Fruit fly (Drosophila melanogaster) whole organism, wandering third instar larva: ENCODE measurements around the gene Ykt6.

Experiments
- GATAd ChIP-seq: sonication (Bioruptor generic); optimal IDR thresholded peaks from 2 replicates; lab custom pipeline; 2016; ENCODE audit warnings: missing biosample characterization, missing genetic modification characterization
- Hnf4 ChIP-seq: fragments of 200-800 bp; sonication (Bioruptor generic); optimal IDR thresholded peaks from 2 replicates; lab custom pipeline; 2016; ENCODE audit warnings: missing biosample characterization, mild to moderate bottlenecking, missing genetic modification characterization
- Hr83 ChIP-seq: fragments of 200-300 bp; sonication (Bioruptor generic); optimal IDR thresholded peaks from 2 replicates; lab custom pipeline; 2016; ENCODE audit warnings: missing biosample characterization, mild to moderate bottlenecking, missing genetic modification characterization, moderate library complexity; ENCODE audit not compliant: poor library complexity, severe bottlenecking
- N ChIP-seq: fragments of >200 bp; optimal IDR thresholded peaks from 2 replicates; lab custom pipeline; 2018; ENCODE audit warnings: missing biosample characterization, missing external identifiers, missing genetic modification characterization
- OdsH ChIP-seq: fragments of 200-800 bp; sonication (Bioruptor generic); optimal IDR thresholded peaks from 2 replicates; lab custom pipeline; 2016; ENCODE audit warnings: missing biosample characterization, mild to moderate bottlenecking, missing genetic modification characterization
- pan ChIP-seq: fragments of >200 bp; optimal IDR thresholded peaks from 2 replicates; lab custom pipeline; 2017
- psq ChIP-seq: fragments of 200-800 bp; sonication (Bioruptor generic); optimal IDR thresholded peaks from 3 replicates; lab custom pipeline; 2017; ENCODE audit warnings: missing biosample characterization, mild to moderate bottlenecking, missing genetic modification characterization, moderate library complexity

- no peak for TF ChIP-seq pan (lab: Kevin White, UChicago)
- TF ChIP-seq GATAd (GFP tag; lab: Kevin White, UChicago): no peak
- TF ChIP-seq Hr83: no peak
- TF ChIP-seq OdsH: no peak
- no peak for TF ChIP-seq psq (GFP tag; lab: Kevin White, UChicago)
- no peak for TF ChIP-seq Hnf4 (GFP tag; lab: Kevin White, UChicago)
- no peak for TF ChIP-seq N (GFP tag; lab: Kevin White, UChicago)
Measured at dm6 chrX:7873172-7873930, 46.9 kb upstream of the Ykt6 start, which contains the start of gene dec.
